Fruit fly (Drosophila melanogaster): ENCODE measurements around the gene tey.
A peak's percentile ranks its signal among the peaks of the same experiment; 100 is the strongest.

tey gene

DNA sequence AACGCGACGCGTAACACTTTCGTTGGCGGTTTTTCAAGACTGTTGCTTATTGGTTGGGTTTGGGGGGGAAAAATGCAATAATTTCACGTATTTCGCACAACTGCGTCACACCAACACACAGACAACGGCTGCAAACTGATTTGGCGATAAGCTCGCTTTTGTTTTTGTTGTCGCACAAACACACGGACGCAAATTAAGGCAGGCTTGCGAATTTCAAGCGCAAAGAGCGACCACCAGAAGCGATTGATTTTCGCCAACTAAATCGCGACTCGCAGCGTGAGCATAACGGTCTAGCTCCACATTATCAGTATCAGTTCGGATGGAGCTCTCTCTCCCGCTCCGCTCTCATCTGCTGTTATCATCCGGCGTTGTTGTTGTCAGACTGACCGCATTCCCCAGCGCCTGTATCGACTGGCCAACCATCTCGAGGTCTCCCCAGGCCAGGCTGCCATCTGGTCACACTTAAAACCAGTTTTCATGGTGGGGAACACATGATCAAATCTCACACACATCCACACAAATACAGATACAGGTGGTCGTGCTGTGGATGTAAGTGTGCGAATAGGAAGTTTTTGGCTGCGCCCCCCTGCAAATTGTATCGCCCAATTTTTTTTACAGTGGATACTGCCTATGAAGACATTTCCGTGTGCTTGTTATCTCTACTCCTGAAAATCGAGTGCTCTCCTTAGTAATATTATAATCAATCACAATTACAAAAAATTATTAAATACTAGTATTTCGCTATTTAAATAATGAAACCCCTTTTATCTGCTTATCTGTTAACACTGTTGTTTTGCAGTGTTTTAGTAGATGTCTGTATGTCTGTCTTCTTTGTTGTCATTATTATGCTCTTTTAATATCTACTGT, 30.9 kb downstream of the tey start (continued):
- TF ChIP-seq CG3163 (GFP tag; optimal IDR thresholded peaks at IDR 0.05) (no peak), cg (GFP tag; optimal IDR thresholded peaks at IDR 0.05) (peak; percentile 91), fd96Cb (tag; optimal IDR thresholded peaks at IDR 0.05) (peak; percentile 7), CG15073 (GFP tag; optimal IDR thresholded peaks at IDR 0.05) (no peak), Mad (GFP tag; optimal IDR thresholded peaks at IDR 0.05) (peak; percentile 9), Opbp (GFP tag; IDR thresholded peaks at IDR 0.05; ENCODE audit: partially characterized antibody) (peak; percentile 30; the same call in 1 of the 3 replicates), Kr (GFP tag; optimal IDR thresholded peaks at IDR 0.05) (no peak), Hey (tag; optimal IDR thresholded peaks at IDR 0.05) (no peak), grau (tag; optimal IDR thresholded peaks at IDR 0.05) (peak; percentile 95), Ets65A (GFP tag) (no peak), CG11398 (GFP tag; optimal IDR thresholded peaks at IDR 0.05) (no peak), CG11085 (GFP tag; IDR thresholded peaks at IDR 0.05) (peak; percentile 56; the same call in 1 of the 2 replicates), CG10543 (GFP tag; optimal IDR thresholded peaks at IDR 0.05) (peak; percentile 83), lola (GFP tag; optimal IDR thresholded peaks at IDR 0.05) (no peak), exex (tag; optimal IDR thresholded peaks at IDR 0.05) (peak; percentile 44), Bgb (GFP tag; IDR thresholded peaks at IDR 0.05; ENCODE audit: partially characterized antibody) (0 out of 2 replicates have a peak, but pooled peaks have one; percentile 25), Oli (tag; optimal IDR thresholded peaks at IDR 0.05) (no peak), CG7745 (tag; optimal IDR thresholded peaks at IDR 0.05) (no peak), btn (GFP tag; optimal IDR thresholded peaks at IDR 0.05) (no peak), CG14710 (tag; optimal IDR thresholded peaks at IDR 0.05) (no peak), lbe (GFP tag; optimal IDR thresholded peaks at IDR 0.05) (peak; percentile 23), CG6791 (GFP tag; IDR thresholded peaks at IDR 0.05; ENCODE audit: partially characterized antibody) (no peak), kah (GFP tag; optimal IDR thresholded peaks at IDR 0.05) (peak; percentile 83), fu2 (GFP tag; optimal IDR thresholded peaks at IDR 0.05) (peak; percentile 14), gsb-n (tag; optimal IDR thresholded peaks at IDR 0.05) (no peak), lmd (GFP tag; IDR thresholded peaks at IDR 0.05) (peak; percentile 74), CG4730 (GFP tag; IDR thresholded peaks at IDR 0.05) (0 out of 2 replicates have a peak, but pooled peaks have one; percentile 20), CkIIα-i1 (GFP tag; IDR thresholded peaks at IDR 0.05) (no peak), CG17385 (GFP tag; optimal IDR thresholded peaks at IDR 0.05) (peak; percentile 43), CG6854 (GFP tag; optimal IDR thresholded peaks at IDR 0.05) (peak; percentile 56), tap (tag; optimal IDR thresholded peaks at IDR 0.05) (peak; percentile 36), CG32772 (GFP tag; IDR thresholded peaks at IDR 0.05) (peak; percentile 34; the same call in 1 of the 2 replicates), Six4 (GFP tag; optimal IDR thresholded peaks at IDR 0.05) (peak; percentile 21), CG16815 (GFP tag; optimal IDR thresholded peaks at IDR 0.05) (peak; percentile 45), prd (optimal IDR thresholded peaks at IDR 0.05) (no peak), prd (GFP tag; IDR thresholded peaks at IDR 0.05) (peak; percentile 57; the same call in 2 of the 3 replicates), Ada2b (GFP tag; IDR thresholded peaks at IDR 0.05) (peak; percentile 79), CG33213 (GFP tag; optimal IDR thresholded peaks at IDR 0.05) (no peak), CG3838 (GFP tag; optimal IDR thresholded peaks at IDR 0.05) (peak; percentile 7), Awh (GFP tag; IDR thresholded peaks at IDR 0.05) (0 out of 2 replicates have a peak, but pooled peaks have one; percentile 19), chm (GFP tag; IDR thresholded peaks at IDR 0.05) (no peak), E2f2 (GFP tag; IDR thresholded peaks at IDR 0.05) (peak; percentile 30; the same call in 1 of the 2 replicates), Nf-YA (GFP tag; IDR thresholded peaks at IDR 0.05) (no peak), CG14860 (GFP tag; IDR thresholded peaks at IDR 0.05; ENCODE audit: partially characterized antibody) (no peak), Sox100B (GFP tag; optimal IDR thresholded peaks at IDR 0.05) (peak; percentile 27), vfl (GFP tag; optimal IDR thresholded peaks at IDR 0.05) (no peak), bigmax (GFP tag; optimal IDR thresholded peaks at IDR 0.05) (no peak), her (GFP tag; optimal IDR thresholded peaks at IDR 0.05) (peak; percentile 21), Xbp1 (GFP tag; optimal IDR thresholded peaks at IDR 0.05) (peak; percentile 60)
